Worm (Caenorhabditis elegans): ENCODE results near the gene nex-3.

- TF ChIP-seq ztf-3 (GFP tag; optimal IDR thresholded peaks at IDR 0.05) (no peak), snpc-4 (GFP tag; optimal IDR thresholded peaks at IDR 0.05) (no peak), snpc-4 (tag; optimal IDR thresholded peaks at IDR 0.05) (no peak), hmg-20 (GFP tag; IDR thresholded peaks at IDR 0.05) (no peak), Y53F4B.3 (GFP tag; IDR thresholded peaks at IDR 0.05) (no peak), atf-7 (tag; optimal IDR thresholded peaks at IDR 0.05) (no peak), zim-3 (tag; optimal IDR thresholded peaks at IDR 0.05) (no peak), gei-17 (GFP tag; optimal IDR thresholded peaks at IDR 0.05) (no peak), unc-62 (GFP tag; optimal IDR thresholded peaks at IDR 0.05) (no peak), C17E4.6 (GFP tag; IDR thresholded peaks at IDR 0.05) (no peak), hlh-26 (GFP tag; conservative IDR thresholded peaks at IDR 0.05) (no peak)
These were observed 45.4 kb downstream of the nex-3 start for ce11 chrIII:4487271-4487670.
